Worm (Caenorhabditis elegans) whole organism, young adult: ENCODE data around the gene clec-64.

Experiments used
- B0035.1 ChIP-seq: sonication (generic microtip); optimal IDR thresholded peaks from 2 replicates; lab custom pipeline; 2016; ENCODE audit warnings: missing genetic modification characterization, mild to moderate bottlenecking, missing compliant biosample characterization, missing genotype, missing genetic modification reagents
- D2030.7 ChIP-seq: fragments of 200-800 bp; sonication (Bioruptor generic); IDR thresholded peaks from 2 replicates; pipeline ENCODE4 v1.3.6; 2022; ENCODE audit warnings: missing genetic modification reagents, missing genetic modification characterization, missing compliant biosample characterization
- F52B5.7 ChIP-seq: sonication (generic microtip); optimal IDR thresholded peaks from 2 replicates; lab custom pipeline; 2016; ENCODE audit warnings: mild to moderate bottlenecking, missing genetic modification characterization, missing compliant biosample characterization
- K11D2.4 ChIP-seq: fragments of 200-800 bp; sonication (Bioruptor generic); IDR thresholded peaks from 2 replicates; pipeline ENCODE4 v1.3.6; 2022; ENCODE audit warnings: missing genetic modification reagents, missing genetic modification characterization, missing compliant biosample characterization
- T07F8.4 ChIP-seq: sonication (generic microtip); optimal IDR thresholded peaks from 2 replicates; lab custom pipeline; 2016; ENCODE audit warnings: mild to moderate bottlenecking, missing genetic modification characterization, moderate library complexity, missing compliant biosample characterization
- T26A5.8 ChIP-seq: sonication (generic microtip); optimal IDR thresholded peaks from 2 replicates; lab custom pipeline; 2016; ENCODE audit warnings: missing genetic modification characterization, missing compliant biosample characterization
- Y53F4B.3 ChIP-seq: fragments of 200-800 bp; sonication (Bioruptor generic); IDR thresholded peaks from 2 replicates; pipeline ENCODE4 v1.3.6; 2022; ENCODE audit warnings: missing genetic modification reagents, missing genetic modification characterization, missing compliant biosample characterization
- Y53G8AR.9 ChIP-seq: fragments of 200-800 bp; sonication (Bioruptor generic); conservative IDR thresholded peaks from 2 replicates; pipeline ENCODE4 v1.3.6; 2022; ENCODE audit warnings: missing genetic modification reagents, missing genetic modification characterization, missing compliant biosample characterization
- Y56A3A.18 ChIP-seq: fragments of 200-800 bp; sonication (Bioruptor generic); IDR thresholded peaks from 2 replicates; pipeline ENCODE4 v1.3.6; 2022; ENCODE audit warnings: missing genetic modification reagents, missing genetic modification characterization, missing compliant biosample characterization
- Y79H2A.3 ChIP-seq: fragments of 200-800 bp; sonication (Bioruptor generic); conservative IDR thresholded peaks from 2 replicates; pipeline ENCODE4 v1.3.6; 2022; ENCODE audit warnings: missing genetic modification reagents, missing genetic modification characterization, missing compliant biosample characterization
- ZK185.1 ChIP-seq: sonication (generic microtip); optimal IDR thresholded peaks from 2 replicates; lab custom pipeline; 2016; ENCODE audit warnings: mild to moderate bottlenecking, missing genetic modification characterization, missing compliant biosample characterization; ENCODE audit not compliant: poor library complexity, severe bottlenecking
- akir-1 ChIP-seq: fragments of 200-800 bp; sonication (Bioruptor generic); optimal IDR thresholded peaks from 2 replicates; lab custom pipeline; 2018; ENCODE audit warnings: mild to moderate bottlenecking, missing genetic modification characterization, moderate library complexity, missing compliant biosample characterization
- ama-1 ChIP-seq, 3 experiments: fragments of 150-350 bp in 1 of 3; sonication (generic microtip) in 2 of 3; optimal IDR thresholded peaks; 2 replicates each; lab custom pipeline; 2014 to 2018; ENCODE audit warnings: missing biosample characterization in 2 of 3, missing genetic modification characterization in 2 of 3, missing genetic modification reagents in 2 of 3
- athp-1 ChIP-seq: sonication (generic microtip); optimal IDR thresholded peaks from 2 replicates; lab custom pipeline; 2017; ENCODE audit warnings: mild to moderate bottlenecking, missing genetic modification characterization, missing compliant biosample characterization
- attf-3 ChIP-seq: fragments of 200-800 bp; sonication (Bioruptor generic); conservative IDR thresholded peaks from 2 replicates; pipeline ENCODE4 v1.3.6; 2022; ENCODE audit warnings: missing genetic modification reagents, missing genetic modification characterization, missing compliant biosample characterization
- attf-5 ChIP-seq: fragments of 200-800 bp; sonication (Bioruptor generic); optimal IDR thresholded peaks from 2 replicates; lab custom pipeline; 2018; ENCODE audit warnings: mild to moderate bottlenecking, missing genetic modification characterization, missing compliant biosample characterization
- attf-6 ChIP-seq: fragments of 200-800 bp; sonication (Bioruptor generic); IDR thresholded peaks from 2 replicates; pipeline ENCODE4 v1.3.6; 2022; ENCODE audit warnings: missing genetic modification reagents, missing genetic modification characterization, missing compliant biosample characterization
- bed-2 ChIP-seq: fragments of 200-800 bp; sonication (Bioruptor generic); IDR thresholded peaks from 2 replicates; pipeline ENCODE4 v1.3.6; 2022; ENCODE audit warnings: missing genetic modification reagents, missing genetic modification characterization, missing compliant biosample characterization
- ceh-91 ChIP-seq: fragments of 200-800 bp; sonication (Bioruptor generic); IDR thresholded peaks from 2 replicates; pipeline ENCODE4 v1.3.6; 2022; ENCODE audit warnings: missing genetic modification reagents, missing genetic modification characterization, missing compliant biosample characterization
- efl-1 ChIP-seq: fragments of 150-350 bp; optimal IDR thresholded peaks from 2 replicates; lab custom pipeline; 2014; ENCODE audit warnings: missing biosample characterization, missing genetic modification reagents, missing genetic modification characterization
- egrh-3 ChIP-seq: fragments of 200-800 bp; sonication (Bioruptor generic); IDR thresholded peaks from 2 replicates; pipeline ENCODE4 v1.3.6; 2022; ENCODE audit warnings: missing genetic modification reagents, missing genetic modification characterization, missing compliant biosample characterization
- hlh-12 ChIP-seq: sonication (generic microtip); optimal IDR thresholded peaks from 2 replicates; lab custom pipeline; 2016; ENCODE audit warnings: missing genetic modification characterization, missing compliant biosample characterization
- hmg-1.2 ChIP-seq: fragments of 200-800 bp; sonication (Bioruptor generic); IDR thresholded peaks from 2 replicates; pipeline ENCODE4 v1.3.6; 2022; ENCODE audit warnings: missing genetic modification reagents, missing genetic modification characterization, missing compliant biosample characterization
- hsf-1 ChIP-seq: fragments of 200-800 bp; sonication (Bioruptor generic); IDR thresholded peaks from 2 replicates; pipeline ENCODE4 v1.3.6; 2022; ENCODE audit warnings: missing genetic modification reagents, missing genetic modification characterization, missing compliant biosample characterization
- lin-26 ChIP-seq: fragments of 200-800 bp; sonication (Bioruptor generic); IDR thresholded peaks from 2 replicates; pipeline ENCODE4 v1.3.6; 2022; ENCODE audit warnings: missing genetic modification reagents, missing genetic modification characterization, missing compliant biosample characterization
- lin-35 ChIP-seq, 3 experiments: fragments of 150-350 bp in 2 of 3; sonication (generic microtip) in 1 of 3; optimal IDR thresholded peaks; 2 replicates each; lab custom pipeline; 2014 to 2018; ENCODE audit warnings: missing biosample characterization in 3 of 3, missing genetic modification characterization in 3 of 3, missing genetic modification reagents in 3 of 3
- lin-54 ChIP-seq: fragments of 200-800 bp; sonication (Bioruptor generic); optimal IDR thresholded peaks from 2 replicates; lab custom pipeline; 2018; ENCODE audit warnings: mild to moderate bottlenecking, missing genetic modification characterization, missing compliant biosample characterization
- lir-1 ChIP-seq: fragments of 200-800 bp; sonication (Bioruptor generic); conservative IDR thresholded peaks from 2 replicates; pipeline ENCODE4 v1.3.6; 2022; ENCODE audit warnings: missing genetic modification reagents, missing genetic modification characterization, missing compliant biosample characterization
- madf-10 ChIP-seq: sonication (generic microtip); optimal IDR thresholded peaks from 2 replicates; lab custom pipeline; 2016; ENCODE audit warnings: mild to moderate bottlenecking, missing genetic modification characterization, missing compliant biosample characterization
- madf-3 ChIP-seq: fragments of 200-800 bp; sonication (Bioruptor generic); IDR thresholded peaks from 2 replicates; pipeline ENCODE4 v1.3.6; 2022; ENCODE audit warnings: missing genetic modification reagents, missing genetic modification characterization, missing compliant biosample characterization
- madf-6 ChIP-seq: fragments of 200-800 bp; sonication (Bioruptor generic); IDR thresholded peaks from 2 replicates; pipeline ENCODE4 v1.3.6; 2022; ENCODE audit warnings: missing genetic modification reagents, missing genetic modification characterization, missing compliant biosample characterization
- madf-8 ChIP-seq: fragments of 200-800 bp; sonication (Bioruptor generic); conservative IDR thresholded peaks from 2 replicates; pipeline ENCODE4 v1.3.6; 2022; ENCODE audit warnings: missing genetic modification reagents, missing genetic modification characterization, missing compliant biosample characterization
- nfya-1 ChIP-seq: sonication (generic microtip); optimal IDR thresholded peaks from 2 replicates; lab custom pipeline; 2017; ENCODE audit warnings: antibody characterized with exemption, missing compliant biosample characterization, missing genetic modification characterization, borderline replicate concordance; ENCODE audit not compliant: insufficient read depth
- nhr-179 ChIP-seq: sonication (generic microtip); optimal IDR thresholded peaks from 2 replicates; lab custom pipeline; 2016; ENCODE audit warnings: mild to moderate bottlenecking, missing genetic modification characterization, missing compliant biosample characterization
- nhr-80 ChIP-seq: sonication (generic microtip); optimal IDR thresholded peaks from 2 replicates; lab custom pipeline; 2016; ENCODE audit warnings: missing genetic modification characterization, missing compliant biosample characterization
- pbrm-1 ChIP-seq: fragments of 200-800 bp; sonication (Bioruptor generic); IDR thresholded peaks from 2 replicates; pipeline ENCODE4 v1.3.6; 2022; ENCODE audit warnings: missing genetic modification reagents, missing genetic modification characterization, missing compliant biosample characterization
- pha-4 ChIP-seq: fragments of 150-350 bp; sonication (generic microtip); optimal IDR thresholded peaks from 2 replicates; lab custom pipeline; 2014; ENCODE audit warnings: missing biosample characterization, missing genetic modification reagents, missing genetic modification characterization
- rcor-1 ChIP-seq: fragments of 200-800 bp; sonication (Bioruptor generic); IDR thresholded peaks from 2 replicates; pipeline ENCODE4 v1.3.6; 2022; ENCODE audit warnings: missing genetic modification reagents, missing genetic modification characterization, missing compliant biosample characterization
- rpc-1 ChIP-seq, 2 experiments: fragments of 150-350 bp in 1 of 2; sonication (generic microtip) in 1 of 2; optimal IDR thresholded peaks; 2 replicates each; lab custom pipeline; 2014 to 2018; ENCODE audit warnings: missing biosample characterization in 1 of 2, missing genetic modification characterization in 1 of 2, missing genetic modification reagents in 1 of 2, missing genotype in 1 of 2
- snpc-1.3 ChIP-seq: sonication (generic microtip); optimal IDR thresholded peaks from 2 replicates; lab custom pipeline; 2017; ENCODE audit warnings: missing genetic modification characterization, mild to moderate bottlenecking, missing compliant biosample characterization, antibody characterized with exemption, moderate library complexity, missing genotype, missing genetic modification reagents; ENCODE audit not compliant: insufficient read depth
- snpc-3.4 ChIP-seq: sonication (generic microtip); optimal IDR thresholded peaks from 2 replicates; lab custom pipeline; 2017; ENCODE audit warnings: missing genetic modification characterization, mild to moderate bottlenecking, missing compliant biosample characterization, antibody characterized with exemption, moderate library complexity, missing genotype, missing genetic modification reagents
- tbp1 ChIP-seq: fragments of 200-800 bp; sonication (Bioruptor generic); optimal IDR thresholded peaks from 2 replicates; lab custom pipeline; 2018; ENCODE audit warnings: mild to moderate bottlenecking, missing genetic modification characterization, missing compliant biosample characterization
- tlf-1 ChIP-seq: fragments of 200-800 bp; sonication (Bioruptor generic); optimal IDR thresholded peaks from 2 replicates; lab custom pipeline; 2018; ENCODE audit warnings: mild to moderate bottlenecking, missing genetic modification characterization, missing compliant biosample characterization
- unc-130 ChIP-seq: sonication (generic microtip); optimal IDR thresholded peaks from 2 replicates; lab custom pipeline; 2016; ENCODE audit warnings: missing genetic modification reagents, missing genetic modification characterization, missing compliant biosample characterization
- xnd-1 ChIP-seq: sonication (generic microtip); optimal IDR thresholded peaks from 2 replicates; lab custom pipeline; 2016; ENCODE audit warnings: missing genotype, missing genetic modification reagents, missing genetic modification characterization, missing compliant biosample characterization
- ztf-6 ChIP-seq: fragments of 200-800 bp; sonication (Bioruptor generic); IDR thresholded peaks from 2 replicates; pipeline ENCODE4 v1.3.6; 2022; ENCODE audit warnings: missing genetic modification reagents, missing genetic modification characterization, missing compliant biosample characterization

Gene clec-64

ce11 chrII:12879758-12880157 lies 18.3 kb upstream of the clec-64 start:
- TF ChIP-seq nhr-80 (tag; lab: Kevin White, UChicago), result peak; percentile 49
- TF ChIP-seq unc-130 (GFP tag; lab: Kevin White, UChicago), result no peak
- no peak for TF ChIP-seq nfya-1 (tag; lab: Kevin White, UChicago)
- TF ChIP-seq madf-3 (GFP tag; lab: Robert Waterston, UW), result no peak
- TF ChIP-seq efl-1 (GFP tag; lab: Kevin White, UChicago), result no peak
- no peak for TF ChIP-seq athp-1 (tag; lab: Kevin White, UChicago)
- no peak for TF ChIP-seq nhr-179 (tag; lab: Kevin White, UChicago)
- TF ChIP-seq lin-26 (GFP tag; lab: Robert Waterston, UW), result no peak
- TF ChIP-seq tbp1, result peak; percentile 36
- TF ChIP-seq Y53G8AR.9 (GFP tag; lab: Robert Waterston, UW), result no peak
- peak; percentile 24; the same call in 1 of the 2 replicates for TF ChIP-seq egrh-3 (GFP tag; lab: Robert Waterston, UW)

ce11 chrII:12880406-12880805 lies 17.6 kb upstream of the clec-64 start, which contains the start of gene F35C5.1:
Gene F35C5.1 (plus strand): TSS chrII:12880804.
- TF ChIP-seq ama-1 (optimal IDR thresholded peaks at IDR 0.05; lab: Kevin White, UChicago) (no peak), ama-1 (GFP tag; optimal IDR thresholded peaks at IDR 0.05; lab: Kevin White, UChicago) (no peak), ZK185.1 (no peak), D2030.7 (GFP tag; lab: Robert Waterston, UW) (peak; percentile 78), pbrm-1 (GFP tag; lab: Robert Waterston, UW) (0 out of 2 replicates have a peak, but pooled peaks have one; percentile 15), rcor-1 (GFP tag; lab: Robert Waterston, UW) (peak; percentile 20; the same call in 1 of the 2 replicates), snpc-1.3 (tag; lab: Kevin White, UChicago) (no peak), snpc-3.4 (tag; lab: Kevin White, UChicago) (peak; percentile 77), K11D2.4 (GFP tag; lab: Robert Waterston, UW) (no peak), T07F8.4 (no peak), ceh-91 (GFP tag; lab: Robert Waterston, UW) (peak; percentile 72), lin-54 (GFP tag; lab: Kevin White, UChicago) (peak; percentile 67), lir-1 (GFP tag; lab: Robert Waterston, UW) (no peak), attf-3 (GFP tag; lab: Robert Waterston, UW) (0 out of 2 replicates have a peak, but pooled peaks have one; percentile 18), Y79H2A.3 (GFP tag; lab: Robert Waterston, UW) (no peak), attf-5 (GFP tag; lab: Kevin White, UChicago) (no peak), rpc-1 (optimal IDR thresholded peaks at IDR 0.05; lab: Kevin White, UChicago) (no peak), rpc-1 (tag; optimal IDR thresholded peaks at IDR 0.05; lab: Kevin White, UChicago) (no peak), T26A5.8 (no peak), madf-6 (GFP tag; lab: Robert Waterston, UW) (peak; percentile 95), attf-6 (no peak), madf-8 (GFP tag; lab: Robert Waterston, UW) (peak; percentile 83), bed-2 (no peak), hlh-12 (tag; lab: Kevin White, UChicago) (no peak), xnd-1 (tag; lab: Kevin White, UChicago) (peak; percentile 88), B0035.1 (tag; lab: Kevin White, UChicago) (no peak), hmg-1.2 (GFP tag; lab: Robert Waterston, UW) (no peak), hsf-1 (peak; percentile 97), Y53G8AR.9 (GFP tag; lab: Robert Waterston, UW) (no peak), tlf-1 (GFP tag; lab: Kevin White, UChicago) (no peak), akir-1 (GFP tag; lab: Kevin White, UChicago) (no peak), unc-130 (GFP tag; lab: Kevin White, UChicago) (peak; percentile 20), nhr-80 (tag; lab: Kevin White, UChicago) (no peak), tbp1 (peak; percentile 25), F52B5.7 (tag; lab: Kevin White, UChicago) (no peak), madf-10 (tag; lab: Kevin White, UChicago) (no peak), pha-4 (tag; lab: Kevin White, UChicago) (no peak), Y56A3A.18 (GFP tag; lab: Robert Waterston, UW) (no peak), ztf-6 (no peak), lin-35 (GFP tag; optimal IDR thresholded peaks at IDR 0.05; lab: Kevin White, UChicago) (peak in 1 of 3 experiments; percentile 11), Y53F4B.3 (no peak)
